Fruit fly (Drosophila melanogaster) whole organism, embryonic: ENCODE data around the gene CG43064.

ENCODE experiments used
- Ets97D ChIP-seq: fragments of 200-800 bp; sonication (Bioruptor generic); optimal IDR thresholded peaks from 3 replicates; lab custom pipeline; 2016; ENCODE audit warnings: missing biosample characterization, missing genetic modification characterization
- ro ChIP-seq: fragments of 200-800 bp; sonication (Bioruptor generic); IDR thresholded peaks from 2 replicates; pipeline ENCODE4 v1.3.6; 2022; ENCODE audit warnings: missing biosample characterization, missing genetic modification characterization

DNA sequence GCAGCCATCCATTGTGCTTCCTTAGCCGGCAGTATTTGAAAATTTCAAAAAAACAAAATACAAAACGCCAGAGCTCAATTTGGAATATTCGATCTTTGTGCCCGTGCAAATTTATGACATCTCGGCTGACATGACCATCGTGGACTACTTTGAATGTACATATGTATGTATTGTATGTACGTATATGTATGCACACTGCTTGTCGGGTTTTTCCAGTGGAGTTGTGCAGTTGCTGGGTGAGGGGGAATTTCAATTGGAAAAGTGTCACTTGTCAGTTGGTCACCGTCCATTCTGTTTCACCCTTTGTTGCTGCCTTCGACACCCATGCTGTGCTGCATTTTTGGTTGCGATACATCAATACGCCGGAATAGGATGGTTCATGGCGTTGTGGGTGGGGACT, 11.2 kb upstream of the CG43064 start, which contains the start of gene CG12521:
- TF ChIP-seq Ets97D (GFP tag; lab: Kevin White, UChicago) (no peak), ro (GFP tag; lab: Robert Waterston, UW) (no peak)
